Fruit fly (Drosophila melanogaster) whole organism, adult: Measurements from ENCODE around the gene MtnD.

Experiments
- CG14711 ChIP-seq: fragments of 200-800 bp; sonication (Bioruptor generic); optimal IDR thresholded peaks from 2 replicates; lab custom pipeline; 2018; ENCODE audit warnings: missing biosample characterization, mild to moderate bottlenecking, missing genetic modification characterization, moderate library complexity
- kay ChIP-seq: fragments of 200-800 bp; sonication (Bioruptor generic); peaks from one replicate; lab custom pipeline; 2016; ENCODE audit warnings: missing biosample characterization, missing genetic modification characterization, borderline replicate concordance
- ovo ChIP-seq: fragments of 200-800 bp; sonication (Bioruptor generic); optimal IDR thresholded peaks from 2 replicates; lab custom pipeline; 2016; ENCODE audit warnings: missing biosample characterization, missing genetic modification characterization
- toe ChIP-seq: fragments of 200-800 bp; sonication (Bioruptor generic); optimal IDR thresholded peaks from 2 replicates; lab custom pipeline; 2016; ENCODE audit warnings: missing biosample characterization, missing genetic modification characterization

- TF ChIP-seq CG14711 (tag; lab: Kevin White, UChicago) (no peak), toe (GFP tag; lab: Kevin White, UChicago) (no peak), ovo (GFP tag; lab: Kevin White, UChicago) (no peak), kay (no peak)
Observed at dm6 chr3R:20501327-20501726, 33.4 kb upstream of the MtnD start, which contains the start of gene Dic2.
